Worm (Caenorhabditis elegans) whole organism, young adult: Measurements from ENCODE around the gene ceh-22.
A peak's percentile ranks its signal among the peaks of the same experiment; 100 is the strongest.

Experiments used
- C06A6.2 ChIP-seq: fragments of 200-800 bp; sonication (Bioruptor generic); conservative IDR thresholded peaks from 2 replicates; pipeline ENCODE4 v1.3.6; 2022; ENCODE audit warnings: missing genetic modification characterization, missing compliant biosample characterization
- F55B11.4 ChIP-seq: sonication (generic microtip); optimal IDR thresholded peaks from 2 replicates; lab custom pipeline; 2016; ENCODE audit warnings: missing compliant biosample characterization, missing genetic modification characterization, borderline replicate concordance; ENCODE audit not compliant: insufficient read depth
- F57C9.4 ChIP-seq: sonication (generic microtip); optimal IDR thresholded peaks from 2 replicates; lab custom pipeline; 2017; ENCODE audit warnings: mild to moderate bottlenecking, missing genetic modification characterization, missing compliant biosample characterization
- T26A5.8 ChIP-seq: sonication (generic microtip); optimal IDR thresholded peaks from 2 replicates; lab custom pipeline; 2016; ENCODE audit warnings: missing genetic modification characterization, missing compliant biosample characterization
- Y53G8AR.9 ChIP-seq: fragments of 200-800 bp; sonication (Bioruptor generic); conservative IDR thresholded peaks from 2 replicates; pipeline ENCODE4 v1.3.6; 2022; ENCODE audit warnings: missing genetic modification reagents, missing genetic modification characterization, missing compliant biosample characterization
- Y56A3A.18 ChIP-seq: fragments of 200-800 bp; sonication (Bioruptor generic); IDR thresholded peaks from 2 replicates; pipeline ENCODE4 v1.3.6; 2022; ENCODE audit warnings: missing genetic modification reagents, missing genetic modification characterization, missing compliant biosample characterization
- ama-1 ChIP-seq, 3 experiments: fragments of 150-350 bp in 1 of 3; sonication (generic microtip) in 2 of 3; optimal IDR thresholded peaks; 2 replicates each; lab custom pipeline; 2014 to 2018; ENCODE audit warnings: missing biosample characterization in 2 of 3, missing genetic modification characterization in 2 of 3, missing genetic modification reagents in 2 of 3
- aptf-2 ChIP-seq: fragments of 200-800 bp; sonication (Bioruptor generic); conservative IDR thresholded peaks from 2 replicates; pipeline ENCODE4 v1.3.6; 2022; ENCODE audit warnings: missing genetic modification reagents, missing genetic modification characterization, missing compliant biosample characterization
- aptf-3 ChIP-seq: fragments of 200-800 bp; sonication (Bioruptor generic); IDR thresholded peaks from 2 replicates; pipeline ENCODE4 v1.3.6; 2022; ENCODE audit warnings: missing genetic modification characterization, missing compliant biosample characterization
- atf-7 ChIP-seq: sonication (generic microtip); optimal IDR thresholded peaks from 2 replicates; lab custom pipeline; 2017; ENCODE audit warnings: mild to moderate bottlenecking, missing genetic modification characterization, missing compliant biosample characterization
- ceh-27 ChIP-seq: fragments of 200-800 bp; sonication (Bioruptor generic); optimal IDR thresholded peaks from 2 replicates; lab custom pipeline; 2018; ENCODE audit warnings: mild to moderate bottlenecking, missing genetic modification characterization, moderate library complexity, missing compliant biosample characterization
- ceh-40 ChIP-seq: fragments of 200-800 bp; sonication (Bioruptor generic); IDR thresholded peaks from 2 replicates; pipeline ENCODE4 v1.3.6; 2022; ENCODE audit warnings: missing genetic modification characterization, missing compliant biosample characterization
- dpl-1 ChIP-seq: fragments of 150-350 bp; optimal IDR thresholded peaks from 2 replicates; lab custom pipeline; 2014; ENCODE audit warnings: missing biosample characterization, missing genetic modification reagents, missing genetic modification characterization
- efl-1 ChIP-seq: fragments of 150-350 bp; optimal IDR thresholded peaks from 2 replicates; lab custom pipeline; 2014; ENCODE audit warnings: missing biosample characterization, missing genetic modification reagents, missing genetic modification characterization
- hmg-1.2 ChIP-seq: fragments of 200-800 bp; sonication (Bioruptor generic); IDR thresholded peaks from 2 replicates; pipeline ENCODE4 v1.3.6; 2022; ENCODE audit warnings: missing genetic modification reagents, missing genetic modification characterization, missing compliant biosample characterization
- lag-1 ChIP-seq: fragments of 200-800 bp; sonication (Bioruptor generic); IDR thresholded peaks from 2 replicates; pipeline ENCODE4 v1.3.6; 2022; ENCODE audit warnings: missing genetic modification reagents, missing genetic modification characterization, missing compliant biosample characterization
- lin-54 ChIP-seq: fragments of 200-800 bp; sonication (Bioruptor generic); optimal IDR thresholded peaks from 2 replicates; lab custom pipeline; 2018; ENCODE audit warnings: mild to moderate bottlenecking, missing genetic modification characterization, missing compliant biosample characterization
- lsl-1 ChIP-seq: fragments of 200-800 bp; sonication (Bioruptor generic); optimal IDR thresholded peaks from 2 replicates; lab custom pipeline; 2018; ENCODE audit warnings: mild to moderate bottlenecking, missing genetic modification characterization, moderate library complexity, missing compliant biosample characterization
- madf-8 ChIP-seq: fragments of 200-800 bp; sonication (Bioruptor generic); conservative IDR thresholded peaks from 2 replicates; pipeline ENCODE4 v1.3.6; 2022; ENCODE audit warnings: missing genetic modification reagents, missing genetic modification characterization, missing compliant biosample characterization
- mes-4 ChIP-seq: sonication (generic microtip); optimal IDR thresholded peaks from 2 replicates; lab custom pipeline; 2016; ENCODE audit warnings: missing genotype, missing genetic modification characterization, missing compliant biosample characterization
- pbrm-1 ChIP-seq: fragments of 200-800 bp; sonication (Bioruptor generic); IDR thresholded peaks from 2 replicates; pipeline ENCODE4 v1.3.6; 2022; ENCODE audit warnings: missing genetic modification reagents, missing genetic modification characterization, missing compliant biosample characterization
- rcor-1 ChIP-seq: fragments of 200-800 bp; sonication (Bioruptor generic); IDR thresholded peaks from 2 replicates; pipeline ENCODE4 v1.3.6; 2022; ENCODE audit warnings: missing genetic modification reagents, missing genetic modification characterization, missing compliant biosample characterization
- rpc-1 ChIP-seq, 2 experiments: fragments of 150-350 bp in 1 of 2; sonication (generic microtip) in 1 of 2; optimal IDR thresholded peaks; 2 replicates each; lab custom pipeline; 2014 to 2018; ENCODE audit warnings: missing biosample characterization in 1 of 2, missing genetic modification characterization in 1 of 2, missing genetic modification reagents in 1 of 2, missing genotype in 1 of 2
- sdz-38 ChIP-seq: sonication (generic microtip); optimal IDR thresholded peaks from 2 replicates; lab custom pipeline; 2016; ENCODE audit warnings: missing genotype, missing genetic modification characterization, missing compliant biosample characterization
- sea-2 ChIP-seq: fragments of 200-800 bp; sonication (Bioruptor generic); IDR thresholded peaks from 2 replicates; pipeline ENCODE4 v1.3.6; 2022; ENCODE audit warnings: missing genetic modification characterization, missing compliant biosample characterization
- snpc-1.1 ChIP-seq: sonication (generic microtip); optimal IDR thresholded peaks from 2 replicates; lab custom pipeline; 2017; ENCODE audit warnings: missing genetic modification characterization, mild to moderate bottlenecking, missing compliant biosample characterization, antibody characterized with exemption, moderate library complexity, missing genotype, missing genetic modification reagents; ENCODE audit not compliant: insufficient read depth
- snpc-4 ChIP-seq, 5 experiments: fragments of 150-350 bp in 1 of 5; sonication (generic microtip) in 4 of 5; optimal IDR thresholded peaks; 2 replicates each; lab custom pipeline; 2014 to 2018; ENCODE audit warnings: missing genetic modification characterization in 5 of 5, missing biosample characterization in 3 of 5, antibody characterized with exemption in 2 of 5, mild to moderate bottlenecking in 2 of 5, missing compliant biosample characterization in 2 of 5, missing genotype in 2 of 5, moderate library complexity in 2 of 5, missing genetic modification reagents in 1 of 5
- unc-62 ChIP-seq: fragments of 150-350 bp; optimal IDR thresholded peaks from 2 replicates; lab custom pipeline; 2014; ENCODE audit warnings: missing biosample characterization, missing genetic modification reagents, missing genetic modification characterization
- xnd-1 ChIP-seq: sonication (generic microtip); optimal IDR thresholded peaks from 2 replicates; lab custom pipeline; 2016; ENCODE audit warnings: missing genotype, missing genetic modification reagents, missing genetic modification characterization, missing compliant biosample characterization
- zim-3 ChIP-seq: sonication (generic microtip); optimal IDR thresholded peaks from 2 replicates; lab custom pipeline; 2017; ENCODE audit warnings: mild to moderate bottlenecking, missing genetic modification characterization, moderate library complexity, missing compliant biosample characterization
- ztf-25 ChIP-seq: fragments of 200-800 bp; sonication (Bioruptor generic); IDR thresholded peaks from 2 replicates; pipeline ENCODE4 v1.3.6; 2022; ENCODE audit warnings: missing genetic modification reagents, missing genetic modification characterization, missing compliant biosample characterization

The ceh-22 gene

ce11 chrV:10662000-10662399 is 9.7 kb upstream of the ceh-22 start:
- peak; percentile 71 for TF ChIP-seq efl-1 (GFP tag; lab: Kevin White, UChicago)
- peak; percentile 40 for TF ChIP-seq madf-8 (GFP tag; lab: Robert Waterston, UW)
- TF ChIP-seq xnd-1 (tag; lab: Kevin White, UChicago): no peak
- no peak for TF ChIP-seq mes-4 (tag; lab: Kevin White, UChicago)
- TF ChIP-seq lsl-1: no peak
- TF ChIP-seq rcor-1: no peak
- TF ChIP-seq C06A6.2: no peak
- TF ChIP-seq aptf-3: no peak
- TF ChIP-seq dpl-1: peak; percentile 14
- no peak for TF ChIP-seq sdz-38
- TF ChIP-seq, all 124 proteins: peak for 3

- TF ChIP-seq ceh-40 (no peak), Y53G8AR.9 (GFP tag; lab: Robert Waterston, UW) (no peak), lin-54 (GFP tag; lab: Kevin White, UChicago) (no peak), aptf-2 (GFP tag; lab: Robert Waterston, UW) (no peak), F55B11.4 (no peak), atf-7 (tag; lab: Kevin White, UChicago) (no peak), T26A5.8 (tag; lab: Kevin White, UChicago) (no peak), snpc-4 (GFP tag; optimal IDR thresholded peaks at IDR 0.05; lab: Kevin White, UChicago) (no peak), snpc-4 (tag; optimal IDR thresholded peaks at IDR 0.05; lab: Kevin White, UChicago) (no peak), ama-1 (optimal IDR thresholded peaks at IDR 0.05; lab: Kevin White, UChicago) (no peak), ama-1 (GFP tag; optimal IDR thresholded peaks at IDR 0.05; lab: Kevin White, UChicago) (no peak), unc-62 (no peak), pbrm-1 (GFP tag; lab: Robert Waterston, UW) (no peak), snpc-1.1 (tag; lab: Kevin White, UChicago) (no peak), rpc-1 (optimal IDR thresholded peaks at IDR 0.05; lab: Kevin White, UChicago) (no peak), rpc-1 (tag; optimal IDR thresholded peaks at IDR 0.05; lab: Kevin White, UChicago) (no peak), rcor-1 (no peak), sdz-38 (no peak), zim-3 (tag; lab: Kevin White, UChicago) (no peak)
These were observed 7.4 kb upstream of the ceh-22 start for ce11 chrV:10664271-10664670.

- TF ChIP-seq Y56A3A.18 (GFP tag; lab: Robert Waterston, UW): no peak
- TF ChIP-seq snpc-4 (GFP tag; optimal IDR thresholded peaks at IDR 0.05; lab: Kevin White, UChicago): no peak
- no peak for TF ChIP-seq snpc-4 (tag; optimal IDR thresholded peaks at IDR 0.05; lab: Kevin White, UChicago)
These were observed 4.4 kb upstream of the ceh-22 start, which contains the start of gene twk-12 for ce11 chrV:10667284-10667683. Gene twk-12, plus strand, starts transcription at chrV:10667584.

- TF ChIP-seq ztf-25 (GFP tag; lab: Robert Waterston, UW) (no peak), lag-1 (GFP tag; lab: Robert Waterston, UW) (no peak), hmg-1.2 (GFP tag; lab: Robert Waterston, UW) (no peak)
These were observed 901 bp upstream of the ceh-22 start for ce11 chrV:10670817-10671216.

ce11 chrV:10672601-10673000 is 883 bp downstream of the ceh-22 start:
- TF ChIP-seq ceh-27 (GFP tag; lab: Kevin White, UChicago) (peak; percentile 83), sea-2 (GFP tag; lab: Robert Waterston, UW) (peak; percentile 69; the same call in 1 of the 2 replicates), F57C9.4 (tag; lab: Kevin White, UChicago) (no peak)
